Fruit fly (Drosophila melanogaster): ENCODE results near the gene Dd.

Gene Dd

dm6 chrX:21281039-21281911 lies 42.5 kb downstream of the Dd start, which contains the start of gene Mnr (continued):
- TF ChIP-seq CG8632 (GFP tag; optimal IDR thresholded peaks at IDR 0.05) (no peak), spab (GFP tag; optimal IDR thresholded peaks at IDR 0.05) (no peak), CG15336 (GFP tag; IDR thresholded peaks at IDR 0.05) (no peak; the same call in 1 of the 2 replicates), CG11762 (GFP tag; optimal IDR thresholded peaks at IDR 0.05; ENCODE audit: insufficient read depth) (peak; percentile 9), pdm3 (GFP tag; optimal IDR thresholded peaks at IDR 0.05) (peak; percentile 50), achi (GFP tag; optimal IDR thresholded peaks at IDR 0.05) (peak; percentile 18), net (GFP tag; optimal IDR thresholded peaks at IDR 0.05) (peak; percentile 81), lz (GFP tag; optimal IDR thresholded peaks at IDR 0.05) (peak; percentile 46), Ets21C (GFP tag; optimal IDR thresholded peaks at IDR 0.05) (peak; percentile 51), Gug (GFP tag; IDR thresholded peaks at IDR 0.05) (no peak), CG10631 (GFP tag; optimal IDR thresholded peaks at IDR 0.05) (peak; percentile 17), CG8319 (GFP tag; optimal IDR thresholded peaks at IDR 0.05) (no peak), Sox15 (GFP tag; optimal IDR thresholded peaks at IDR 0.05) (peak; percentile 1), CG10669 (GFP tag; optimal IDR thresholded peaks at IDR 0.05) (peak; percentile 16), esn (GFP tag; optimal IDR thresholded peaks at IDR 0.05) (peak; percentile 46)

DNA sequence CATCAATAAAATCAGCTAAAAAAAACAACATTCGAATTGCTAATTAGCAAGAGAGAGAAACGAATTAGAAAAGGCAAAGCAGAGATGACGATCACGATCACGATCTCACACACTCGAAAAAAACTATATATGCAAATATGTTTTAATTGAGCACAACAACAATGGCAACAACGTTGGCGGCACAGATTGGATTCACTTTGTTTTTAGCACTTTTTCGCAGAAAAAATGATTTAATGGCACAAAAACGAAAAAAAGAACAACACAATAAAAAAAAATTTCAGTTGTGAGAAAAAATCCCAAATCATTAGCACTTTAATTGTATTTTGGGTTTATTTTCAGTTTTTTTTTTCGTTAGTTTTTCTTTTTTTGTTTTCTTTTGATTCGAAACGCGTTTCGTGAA lies 43.2 kb downstream of the Dd start:
- TF ChIP-seq dac (GFP tag; optimal IDR thresholded peaks at IDR 0.05) = peak; percentile 20
- TF ChIP-seq Lpt (GFP tag; optimal IDR thresholded peaks at IDR 0.05) = peak; percentile 12
- peak; percentile 38 for TF ChIP-seq CG10631 (GFP tag; optimal IDR thresholded peaks at IDR 0.05)
- TF ChIP-seq CG31627 (GFP tag; optimal IDR thresholded peaks at IDR 0.05) = peak; percentile 9
- peak; percentile 22 for TF ChIP-seq Hr4 (GFP tag; optimal IDR thresholded peaks at IDR 0.05)
- TF ChIP-seq CG15336 (GFP tag; IDR thresholded peaks at IDR 0.05) = 0 out of 2 replicates have a peak, but pooled peaks have one; percentile 33
- no peak for TF ChIP-seq Sox15 (GFP tag; optimal IDR thresholded peaks at IDR 0.05)
- TF ChIP-seq pdm3 (GFP tag; optimal IDR thresholded peaks at IDR 0.05) = peak; percentile 41
- TF ChIP-seq CG11902 (GFP tag; optimal IDR thresholded peaks at IDR 0.05) = no peak
- TF ChIP-seq CG6808 (GFP tag; optimal IDR thresholded peaks at IDR 0.05) = peak; percentile 7
- peak in 1 of 2 experiments; percentile 50 for TF ChIP-seq salr (GFP tag; optimal IDR thresholded peaks at IDR 0.05)
- no peak for TF ChIP-seq fkh (GFP tag; optimal IDR thresholded peaks at IDR 0.05)
- TF ChIP-seq Hr39 (GFP tag; optimal IDR thresholded peaks at IDR 0.05) = peak; percentile 31
- TF ChIP-seq CG7368 (GFP tag; optimal IDR thresholded peaks at IDR 0.05) = no peak
- peak; percentile 32 for TF ChIP-seq acj6 (GFP tag; optimal IDR thresholded peaks at IDR 0.05)
- peak; percentile 13 for TF ChIP-seq CG6276 (GFP tag; optimal IDR thresholded peaks at IDR 0.05)
- peak; percentile 60 for TF ChIP-seq CG32006 (GFP tag; optimal IDR thresholded peaks at IDR 0.05)
- peak; percentile 15 for TF ChIP-seq OdsH (GFP tag; optimal IDR thresholded peaks at IDR 0.05)
- TF ChIP-seq Ets21C (GFP tag; optimal IDR thresholded peaks at IDR 0.05) = no peak
- TF ChIP-seq spab (GFP tag; optimal IDR thresholded peaks at IDR 0.05) = no peak
- TF ChIP-seq eg (GFP tag; IDR thresholded peaks at IDR 0.05) = no peak

dm6 chrX:21279311-21279890 lies 44.4 kb downstream of the Dd start:
- TF ChIP-seq CG6792 (GFP tag; optimal IDR thresholded peaks at IDR 0.05) (no peak), Ets21C (GFP tag; optimal IDR thresholded peaks at IDR 0.05) (no peak), Gug (GFP tag; IDR thresholded peaks at IDR 0.05) (no peak), CG11762 (GFP tag; optimal IDR thresholded peaks at IDR 0.05; ENCODE audit: insufficient read depth) (no peak), CG8632 (GFP tag; optimal IDR thresholded peaks at IDR 0.05) (no peak), fd85E (GFP tag; optimal IDR thresholded peaks at IDR 0.05) (no peak), OdsH (GFP tag; optimal IDR thresholded peaks at IDR 0.05) (peak; percentile 14), CG1621 (tag; optimal IDR thresholded peaks at IDR 0.05) (no peak), CG32006 (GFP tag; optimal IDR thresholded peaks at IDR 0.05) (peak; percentile 58), Hr39 (GFP tag; optimal IDR thresholded peaks at IDR 0.05) (peak; percentile 15), CG6808 (GFP tag; optimal IDR thresholded peaks at IDR 0.05) (no peak), fkh (GFP tag; optimal IDR thresholded peaks at IDR 0.05) (no peak), CG6276 (GFP tag; optimal IDR thresholded peaks at IDR 0.05) (peak; percentile 10), Eip75B (GFP tag; optimal IDR thresholded peaks at IDR 0.05) (peak; percentile 12), CG3032 (tag; optimal IDR thresholded peaks at IDR 0.05) (no peak), Hr4 (GFP tag; optimal IDR thresholded peaks at IDR 0.05) (peak; percentile 4), CG16779 (tag; optimal IDR thresholded peaks at IDR 0.05) (no peak), CG9139 (GFP tag; optimal IDR thresholded peaks at IDR 0.05) (no peak), CG10669 (GFP tag; optimal IDR thresholded peaks at IDR 0.05) (peak; percentile 31), lz (GFP tag; optimal IDR thresholded peaks at IDR 0.05) (peak; percentile 3), net (GFP tag; optimal IDR thresholded peaks at IDR 0.05) (no peak), vri (GFP tag; optimal IDR thresholded peaks at IDR 0.05) (no peak), CG15336 (GFP tag; IDR thresholded peaks at IDR 0.05) (peak; percentile 46; the same call in 1 of the 2 replicates), svp (GFP tag) (peak; percentile 47), dsx (GFP tag; optimal IDR thresholded peaks at IDR 0.05; ENCODE audit: poor library complexity, severe bottlenecking) (peak; percentile 1), eg (GFP tag; IDR thresholded peaks at IDR 0.05) (0 out of 3 replicates have a peak, but pooled peaks have one; percentile 16), Blimp-1 (GFP tag; optimal IDR thresholded peaks at IDR 0.05) (no peak), Met (GFP tag; optimal IDR thresholded peaks at IDR 0.05) (peak; percentile 2), dac (GFP tag; optimal IDR thresholded peaks at IDR 0.05) (no peak)
